Fruit fly (Drosophila melanogaster) whole organism, embryonic: ENCODE data around the gene CG13024.
A peak's percentile ranks its signal among the peaks of the same experiment; 100 is the strongest.

Experiments
- Atf3 ChIP-seq: fragments of 200-800 bp; sonication (Bioruptor generic); optimal IDR thresholded peaks from 3 replicates; lab custom pipeline; 2016; ENCODE audit warnings: missing biosample characterization, missing genetic modification characterization
- CG10366 ChIP-seq: fragments of 200-800 bp; sonication (Bioruptor generic); IDR thresholded peaks from 2 replicates; pipeline ENCODE4 v1.3.6; 2022; ENCODE audit warnings: missing biosample characterization, missing genetic modification characterization
- CG11247 ChIP-seq: fragments of 200-800 bp; sonication (Bioruptor generic); IDR thresholded peaks from 2 replicates; pipeline ENCODE4 v1.3.6; 2022; ENCODE audit warnings: missing biosample characterization, missing genetic modification characterization
- CG13775 ChIP-seq: fragments of 200-800 bp; sonication (Bioruptor generic); optimal IDR thresholded peaks from 3 replicates; lab custom pipeline; 2017; ENCODE audit warnings: missing biosample characterization, mild to moderate bottlenecking, missing genetic modification characterization
- CG2202 ChIP-seq: fragments of 200-800 bp; sonication (Bioruptor generic); optimal IDR thresholded peaks from 2 replicates; lab custom pipeline; 2018; ENCODE audit warnings: missing biosample characterization, mild to moderate bottlenecking, missing genetic modification characterization
- CG30403 ChIP-seq: fragments of 200-800 bp; sonication (Bioruptor generic); optimal IDR thresholded peaks from 3 replicates; lab custom pipeline; 2016; ENCODE audit warnings: missing biosample characterization, missing genetic modification characterization
- CG32767 ChIP-seq: fragments of 200-800 bp; sonication (Bioruptor generic); IDR thresholded peaks from 2 replicates; pipeline ENCODE4 v1.3.6; 2022; ENCODE audit warnings: missing biosample characterization, missing genetic modification characterization
- CG9797 ChIP-seq: fragments of 200-800 bp; sonication (Bioruptor generic); optimal IDR thresholded peaks from 3 replicates; lab custom pipeline; 2018; ENCODE audit warnings: missing biosample characterization, mild to moderate bottlenecking, missing genetic modification characterization
- CTCF ChIP-seq: fragments of 200-800 bp; sonication (Bioruptor generic); optimal IDR thresholded peaks from 2 replicates; lab custom pipeline; 2017; ENCODE audit warnings: missing biosample characterization, mild to moderate bottlenecking, missing genetic modification characterization, moderate library complexity
- NC2α ChIP-seq: fragments of 200-800 bp; sonication (Bioruptor generic); optimal IDR thresholded peaks from 2 replicates; lab custom pipeline; 2016; ENCODE audit warnings: missing biosample characterization, missing genetic modification characterization
- Ravus ChIP-seq: fragments of 200-800 bp; sonication (Bioruptor generic); IDR thresholded peaks from 2 replicates; pipeline ENCODE4 v1.3.6; 2022; ENCODE audit warnings: missing biosample characterization, missing genetic modification characterization
- emc ChIP-seq: fragments of 200-800 bp; sonication (Bioruptor generic); optimal IDR thresholded peaks from 2 replicates; lab custom pipeline; 2016; ENCODE audit warnings: missing biosample characterization, missing genetic modification characterization
- sens ChIP-seq: fragments of 200-800 bp; sonication (Bioruptor generic); peaks from one replicate; lab custom pipeline; 2016; ENCODE audit warnings: missing biosample characterization, missing genetic modification characterization

- TF ChIP-seq NC2α (GFP tag; lab: Kevin White, UChicago) (no peak), Ravus (GFP tag; lab: Robert Waterston, UW) (no peak), CG9797 (GFP tag; lab: Kevin White, UChicago) (peak; percentile 84), CG13775 (GFP tag; lab: Kevin White, UChicago) (no peak), CG30403 (no peak), CG11247 (no peak), CG2202 (tag; lab: Kevin White, UChicago) (no peak), Atf3 (GFP tag; lab: Kevin White, UChicago) (no peak), sens (GFP tag; lab: Kevin White, UChicago) (peak; percentile 73), CG32767 (GFP tag; lab: Robert Waterston, UW) (no peak), CTCF (GFP tag; lab: Kevin White, UChicago) (no peak), CG10366 (GFP tag; lab: Robert Waterston, UW) (no peak), emc (GFP tag; lab: Kevin White, UChicago) (no peak)
Measured at dm6 chr3L:16865123-16865831, 36.4 kb upstream of the CG13024 start, which contains the start of gene Lmpt.
